Fruit fly (Drosophila melanogaster) whole organism, prepupa: ENCODE measurements around the gene UQCR-Q.

Experiments used
- CG11294 ChIP-seq: fragments of 200-800 bp; sonication (Bioruptor generic); IDR thresholded peaks from 2 replicates; pipeline ENCODE4 v1.3.6; 2022; ENCODE audit warnings: missing biosample characterization, missing genetic modification characterization
- CG16779 ChIP-seq: fragments of 200-800 bp; sonication (Bioruptor generic); optimal IDR thresholded peaks from 3 replicates; lab custom pipeline; 2017; ENCODE audit warnings: missing biosample characterization, mild to moderate bottlenecking, missing genetic modification characterization
- CG9139 ChIP-seq: fragments of 200-800 bp; sonication (Bioruptor generic); optimal IDR thresholded peaks from 3 replicates; lab custom pipeline; 2017; ENCODE audit warnings: missing biosample characterization, mild to moderate bottlenecking, missing genetic modification characterization
- Eip93F ChIP-seq: fragments of 200-800 bp; sonication (Bioruptor generic); optimal IDR thresholded peaks from 2 replicates; lab custom pipeline; 2016; ENCODE audit warnings: missing biosample characterization, mild to moderate bottlenecking, missing genetic modification characterization
- Hr39 ChIP-seq: fragments of 200-800 bp; sonication (Bioruptor generic); optimal IDR thresholded peaks from 2 replicates; lab custom pipeline; 2016; ENCODE audit warnings: missing biosample characterization, missing genetic modification characterization
- Lpt ChIP-seq: fragments of 200-800 bp; sonication (Bioruptor generic); optimal IDR thresholded peaks from 3 replicates; lab custom pipeline; 2016; ENCODE audit warnings: missing biosample characterization, missing genetic modification characterization
- achi ChIP-seq: fragments of 200-800 bp; sonication (Bioruptor generic); optimal IDR thresholded peaks from 3 replicates; lab custom pipeline; 2016; ENCODE audit warnings: missing biosample characterization, missing genetic modification characterization
- acj6 ChIP-seq: fragments of 200-800 bp; sonication (Bioruptor generic); optimal IDR thresholded peaks from 3 replicates; lab custom pipeline; 2016; ENCODE audit warnings: missing biosample characterization, missing genetic modification characterization
- fd85E ChIP-seq: fragments of 200-800 bp; sonication (Bioruptor generic); optimal IDR thresholded peaks from 3 replicates; lab custom pipeline; 2016; ENCODE audit warnings: missing biosample characterization, missing genetic modification characterization

dm6 chr3L:17462474-17462873 lies 12.1 kb upstream of the UQCR-Q start:
- TF ChIP-seq CG9139 (GFP tag; lab: Kevin White, UChicago) (no peak), Eip93F (GFP tag; lab: Kevin White, UChicago) (no peak), CG11294 (GFP tag; lab: Robert Waterston, UW) (no peak), achi (no peak), Lpt (GFP tag; lab: Kevin White, UChicago) (no peak), Hr39 (no peak), acj6 (GFP tag; lab: Kevin White, UChicago) (no peak), CG16779 (tag; lab: Kevin White, UChicago) (no peak), fd85E (GFP tag; lab: Kevin White, UChicago) (no peak)
